Worm (Caenorhabditis elegans) whole organism, L3 larva: ENCODE results near the gene crld-1.

Source experiments
- R02D3.7 ChIP-seq: fragments of 150-350 bp; optimal IDR thresholded peaks from 2 replicates; lab custom pipeline; 2014; ENCODE audit warnings: missing biosample characterization, missing genetic modification characterization
- ama-1 ChIP-seq: fragments of 150-350 bp; optimal IDR thresholded peaks from 2 replicates; lab custom pipeline; 2018
- ceh-16 ChIP-seq: sonication (generic microtip); optimal IDR thresholded peaks from 2 replicates; lab custom pipeline; 2017; ENCODE audit warnings: missing biosample characterization, missing genetic modification characterization
- ceh-82 ChIP-seq: fragments of 150-350 bp; optimal IDR thresholded peaks from 2 replicates; lab custom pipeline; 2014; ENCODE audit warnings: missing biosample characterization, missing genetic modification characterization
- ceh-9 ChIP-seq: sonication (generic microtip); optimal IDR thresholded peaks from 2 replicates; lab custom pipeline; 2018; ENCODE audit warnings: missing biosample characterization, missing genetic modification characterization
- daf-12 ChIP-seq: fragments of 150-350 bp; optimal IDR thresholded peaks from 2 replicates; lab custom pipeline; 2014; ENCODE audit warnings: missing biosample characterization, missing genetic modification reagents, missing genetic modification characterization
- egl-27 ChIP-seq: sonication (generic microtip); optimal IDR thresholded peaks from 4 replicates; lab custom pipeline; 2017; ENCODE audit warnings: missing biosample characterization, missing genetic modification reagents, missing genetic modification characterization
- egl-5 ChIP-seq: fragments of 150-350 bp; optimal IDR thresholded peaks from 2 replicates; lab custom pipeline; 2017; ENCODE audit warnings: missing biosample characterization, missing genetic modification reagents, missing genetic modification characterization, inconsistent platforms
- elt-3 ChIP-seq, 3 experiments: fragments of 150-350 bp in 1 of 3; sonication (generic microtip) in 2 of 3; optimal IDR thresholded peaks; 2 replicates in 2 of 3; 4 replicates in 1 of 3; lab custom pipeline; 2014 to 2017; ENCODE audit warnings: missing biosample characterization in 3 of 3, missing genetic modification characterization in 3 of 3
- eor-1 ChIP-seq, 2 experiments: fragments of 150-350 bp; optimal IDR thresholded peaks; 2 replicates each; lab custom pipeline; 2014 to 2018; ENCODE audit warnings: missing biosample characterization in 2 of 2, missing genetic modification characterization in 2 of 2
- fkh-10 ChIP-seq: sonication (generic microtip); optimal IDR thresholded peaks from 2 replicates; lab custom pipeline; 2017; ENCODE audit warnings: missing biosample characterization, missing genetic modification reagents, missing genetic modification characterization
- fkh-2 ChIP-seq: fragments of 150-350 bp; optimal IDR thresholded peaks from 2 replicates; lab custom pipeline; 2014; ENCODE audit warnings: missing biosample characterization, missing genetic modification reagents, missing genetic modification characterization
- hmg-11 ChIP-seq: sonication (generic microtip); optimal IDR thresholded peaks from 2 replicates; lab custom pipeline; 2016; ENCODE audit warnings: missing genetic modification characterization, missing compliant biosample characterization
- jun-1 ChIP-seq: fragments of 150-350 bp; optimal IDR thresholded peaks from 2 replicates; lab custom pipeline; 2014; ENCODE audit warnings: missing biosample characterization, missing genetic modification reagents, missing genetic modification characterization
- lin-15B ChIP-seq: fragments of 150-350 bp; optimal IDR thresholded peaks from 2 replicates; lab custom pipeline; 2014; ENCODE audit warnings: missing biosample characterization, missing genetic modification characterization
- lin-39 ChIP-seq: fragments of 150-350 bp; optimal IDR thresholded peaks from 2 replicates; lab custom pipeline; 2018; ENCODE audit warnings: missing biosample characterization, missing genetic modification reagents, missing genetic modification characterization
- lsy-12 ChIP-seq: sonication (generic microtip); optimal IDR thresholded peaks from 2 replicates; lab custom pipeline; 2016; ENCODE audit warnings: mild to moderate bottlenecking, missing genetic modification characterization, missing compliant biosample characterization
- mdl-1 ChIP-seq: fragments of 150-350 bp; optimal IDR thresholded peaks from 2 replicates; lab custom pipeline; 2014; ENCODE audit warnings: missing biosample characterization, missing genetic modification characterization
- mml-1 ChIP-seq: fragments of 150-350 bp; sonication (generic microtip); optimal IDR thresholded peaks from 3 replicates; lab custom pipeline; 2014; ENCODE audit warnings: missing biosample characterization, missing genetic modification characterization
- nfya-1 ChIP-seq: sonication (generic microtip); optimal IDR thresholded peaks from 2 replicates; lab custom pipeline; 2017; ENCODE audit warnings: missing genetic modification characterization, mild to moderate bottlenecking, missing compliant biosample characterization, antibody characterized with exemption, moderate library complexity; ENCODE audit not compliant: insufficient read depth
- nhr-12 ChIP-seq: fragments of 150-350 bp; optimal IDR thresholded peaks from 2 replicates; lab custom pipeline; 2014; ENCODE audit warnings: missing biosample characterization, missing genetic modification characterization
- nhr-25 ChIP-seq: sonication (generic microtip); optimal IDR thresholded peaks from 2 replicates; lab custom pipeline; 2017; ENCODE audit warnings: missing biosample characterization, missing genetic modification characterization
- nhr-28 ChIP-seq: fragments of 150-350 bp; optimal IDR thresholded peaks from 2 replicates; lab custom pipeline; 2014; ENCODE audit warnings: missing biosample characterization, missing genetic modification characterization
- nhr-43 ChIP-seq: sonication (generic microtip); optimal IDR thresholded peaks from 2 replicates; lab custom pipeline; 2016; ENCODE audit warnings: mild to moderate bottlenecking, missing genetic modification characterization, missing compliant biosample characterization; ENCODE audit not compliant: poor library complexity, severe bottlenecking
- nhr-77 ChIP-seq: fragments of 150-350 bp; optimal IDR thresholded peaks from 2 replicates; lab custom pipeline; 2014; ENCODE audit warnings: missing biosample characterization, missing genetic modification characterization
- pha-4 ChIP-seq: fragments of 150-350 bp; optimal IDR thresholded peaks from 2 replicates; lab custom pipeline; 2014; ENCODE audit warnings: missing biosample characterization, missing genetic modification reagents, missing genetic modification characterization
- pqm-1 ChIP-seq: fragments of 150-350 bp; optimal IDR thresholded peaks from 2 replicates; lab custom pipeline; 2017; ENCODE audit warnings: missing biosample characterization, missing genetic modification characterization, inconsistent platforms
- sea-2 ChIP-seq: fragments of 150-350 bp; sonication (generic microtip); optimal IDR thresholded peaks from 4 replicates; lab custom pipeline; 2014; ENCODE audit warnings: missing biosample characterization, missing genetic modification reagents, missing genetic modification characterization
- skn-1 ChIP-seq: fragments of 150-350 bp; optimal IDR thresholded peaks from 2 replicates; lab custom pipeline; 2014; ENCODE audit warnings: missing biosample characterization, missing genetic modification characterization
- snpc-4 ChIP-seq: fragments of 150-350 bp; optimal IDR thresholded peaks from 2 replicates; lab custom pipeline; 2014; ENCODE audit warnings: missing biosample characterization, missing genetic modification characterization
- tbx-2 ChIP-seq: sonication (generic microtip); optimal IDR thresholded peaks from 2 replicates; lab custom pipeline; 2016; ENCODE audit warnings: mild to moderate bottlenecking, missing genetic modification characterization, missing compliant biosample characterization
- unc-39 ChIP-seq: sonication (generic microtip); optimal IDR thresholded peaks from 4 replicates; lab custom pipeline; 2017; ENCODE audit warnings: missing biosample characterization, missing genetic modification characterization
- unc-62 ChIP-seq: fragments of 150-350 bp; sonication (generic microtip); optimal IDR thresholded peaks from 4 replicates; lab custom pipeline; 2014; ENCODE audit warnings: missing biosample characterization, missing genetic modification reagents, missing genetic modification characterization
- ztf-4 ChIP-seq: fragments of 150-350 bp; optimal IDR thresholded peaks from 2 replicates; lab custom pipeline; 2014; ENCODE audit warnings: missing biosample characterization, missing genetic modification characterization

crld-1 gene

ce11 chrIV:13154391-13155283 is at the start of gene crld-1, which contains the start of gene msh-5:
TSS of gene crld-1 (minus strand) at chrIV:13154441.
TSS of gene msh-5 (plus strand) at chrIV:13155233.
- TF ChIP-seq lsy-12 (no peak), ceh-82 (tag; lab: Kevin White, UChicago) (no peak), hmg-11 (tag; lab: Kevin White, UChicago) (peak; percentile 25), skn-1 (no peak), ceh-9 (no peak)

- TF ChIP-seq unc-62 (GFP tag; lab: Kevin White, UChicago): no peak
- TF ChIP-seq fkh-2 (tag; lab: Kevin White, UChicago): no peak
- TF ChIP-seq daf-12: no peak
- no peak for TF ChIP-seq lin-15B (tag; lab: Kevin White, UChicago)
- TF ChIP-seq skn-1: no peak
- no peak for TF ChIP-seq pha-4
- no peak for TF ChIP-seq R02D3.7
- TF ChIP-seq ceh-16 (tag; lab: Kevin White, UChicago): no peak
- no peak for TF ChIP-seq elt-3 (tag; optimal IDR thresholded peaks at IDR 0.05; lab: Kevin White, UChicago)
- no peak for TF ChIP-seq nhr-12 (tag; lab: Kevin White, UChicago)
- no peak for TF ChIP-seq tbx-2 (tag; lab: Kevin White, UChicago)
- no peak for TF ChIP-seq jun-1 (tag; lab: Kevin White, UChicago)
- no peak for TF ChIP-seq ama-1 (lab: Kevin White, UChicago)
- TF ChIP-seq nhr-28: no peak
- no peak for TF ChIP-seq pqm-1
- TF ChIP-seq nfya-1: no peak
- TF ChIP-seq snpc-4: no peak
- no peak for TF ChIP-seq mdl-1
- no peak for TF ChIP-seq egl-27 (tag; lab: Kevin White, UChicago)
Observed at ce11 chrIV:13204037-13204436, 49.8 kb upstream of the crld-1 start, which contains the start of gene ced-3. TSS of gene ced-3 (minus strand) at chrIV:13204137.

- TF ChIP-seq eor-1 (tag; optimal IDR thresholded peaks at IDR 0.05; lab: Kevin White, UChicago): no peak
- no peak for TF ChIP-seq nhr-43 (tag; lab: Kevin White, UChicago)
- TF ChIP-seq mdl-1: no peak
- TF ChIP-seq lin-39 (tag; lab: Kevin White, UChicago): no peak
- no peak for TF ChIP-seq hmg-11 (tag; lab: Kevin White, UChicago)
- TF ChIP-seq nhr-28: no peak
- TF ChIP-seq sea-2 (GFP tag; lab: Kevin White, UChicago): no peak
- no peak for TF ChIP-seq jun-1 (tag; lab: Kevin White, UChicago)
- no peak for TF ChIP-seq egl-5
- TF ChIP-seq, all 47 proteins: peak for 0
Observed at ce11 chrIV:13197282-13197681, 43.0 kb upstream of the crld-1 start, which contains the start of gene C48D1.1. TSS of gene C48D1.1 (minus strand) at chrIV:13197382.

ce11 chrIV:13193239-13193638 is 39.0 kb upstream of the crld-1 start, which contains the start of gene F58D2.5:
TSS of gene F58D2.5 (minus strand) at chrIV:13193339.
- TF ChIP-seq lin-39 (tag; lab: Kevin White, UChicago) (no peak), nhr-25 (tag; lab: Kevin White, UChicago) (no peak), nfya-1 (no peak), ama-1 (lab: Kevin White, UChicago) (no peak), sea-2 (GFP tag; lab: Kevin White, UChicago) (no peak), fkh-2 (tag; lab: Kevin White, UChicago) (no peak), fkh-10 (GFP tag; lab: Kevin White, UChicago) (no peak), ztf-4 (tag; lab: Kevin White, UChicago) (no peak), snpc-4 (no peak), pqm-1 (no peak), pha-4 (no peak), nhr-43 (tag; lab: Kevin White, UChicago) (no peak), mml-1 (no peak), unc-39 (tag; lab: Kevin White, UChicago) (no peak), nhr-77 (tag; lab: Kevin White, UChicago) (no peak), lsy-12 (no peak), egl-27 (tag; lab: Kevin White, UChicago) (no peak)
